Fruit fly (Drosophila melanogaster) whole organism, embryonic: ENCODE measurements around the gene foxo.

ENCODE experiments used
- Aef1 ChIP-seq: fragments of 200-800 bp; sonication (Bioruptor generic); IDR thresholded peaks from 3 replicates; pipeline ENCODE4 v1.3.6; 2022; ENCODE audit warnings: missing biosample characterization, missing genetic modification characterization
- Awh ChIP-seq: fragments of 200-800 bp; sonication (Bioruptor generic); IDR thresholded peaks from 2 replicates; pipeline ENCODE4, ENCODE4 v1.3.6; 2022; ENCODE audit warnings: missing biosample characterization, missing genetic modification characterization
- Bgb ChIP-seq: fragments of 200-800 bp; sonication (Bioruptor generic); IDR thresholded peaks from 2 replicates; pipeline ENCODE4 v1.3.6; 2022; ENCODE audit warnings: missing biosample characterization, missing genetic modification characterization; ENCODE audit not compliant: partially characterized antibody
- CG10462 ChIP-seq: fragments of 200-800 bp; sonication (Bioruptor generic); optimal IDR thresholded peaks from 2 replicates; lab custom pipeline; 2016; ENCODE audit warnings: missing biosample characterization, missing genetic modification characterization
- CG10654 ChIP-seq: fragments of 200-800 bp; sonication (Bioruptor generic); optimal IDR thresholded peaks from 2 replicates; lab custom pipeline; 2016; ENCODE audit warnings: missing biosample characterization, missing genetic modification characterization
- CG13624 ChIP-seq: fragments of 200-800 bp; sonication (Bioruptor generic); optimal IDR thresholded peaks from 2 replicates; lab custom pipeline; 2016; ENCODE audit warnings: missing biosample characterization, missing genetic modification characterization
- CG13775 ChIP-seq: fragments of 200-800 bp; sonication (Bioruptor generic); optimal IDR thresholded peaks from 3 replicates; lab custom pipeline; 2017; ENCODE audit warnings: missing biosample characterization, mild to moderate bottlenecking, missing genetic modification characterization
- CG14014 ChIP-seq: fragments of 200-800 bp; sonication (Bioruptor generic); IDR thresholded peaks from 2 replicates; pipeline ENCODE4 v1.3.6; 2022; ENCODE audit warnings: missing biosample characterization, missing genetic modification characterization
- CG14965 ChIP-seq: fragments of 200-800 bp; sonication (Bioruptor generic); optimal IDR thresholded peaks from 2 replicates; lab custom pipeline; 2016; ENCODE audit warnings: missing biosample characterization, missing genetic modification characterization, borderline replicate concordance
- CG15696 ChIP-seq: fragments of 200-800 bp; sonication (Bioruptor generic); optimal IDR thresholded peaks from 2 replicates; lab custom pipeline; 2019; ENCODE audit warnings: missing biosample characterization, mild to moderate bottlenecking, missing genetic modification characterization, moderate library complexity
- CG1602 ChIP-seq: fragments of 200-800 bp; sonication (Bioruptor generic); optimal IDR thresholded peaks from 3 replicates; lab custom pipeline; 2016; ENCODE audit warnings: missing biosample characterization, missing genetic modification characterization
- CG17912 ChIP-seq: fragments of 200-800 bp; sonication (Bioruptor generic); optimal IDR thresholded peaks from 2 replicates; lab custom pipeline; 2018; ENCODE audit warnings: missing biosample characterization, mild to moderate bottlenecking, missing genetic modification characterization
- CG2678 ChIP-seq: fragments of 200-800 bp; sonication (Bioruptor generic); optimal IDR thresholded peaks from 3 replicates; lab custom pipeline; 2019; ENCODE audit warnings: missing biosample characterization, mild to moderate bottlenecking, missing genetic modification characterization, moderate library complexity
- CG3065 ChIP-seq: fragments of 200-800 bp; sonication (Bioruptor generic); optimal IDR thresholded peaks from 2 replicates; lab custom pipeline; 2016; ENCODE audit warnings: missing biosample characterization, missing genetic modification characterization
- CG32532 ChIP-seq: fragments of 200-800 bp; sonication (Bioruptor generic); IDR thresholded peaks from 2 replicates; pipeline ENCODE4 v1.3.6; 2022; ENCODE audit warnings: missing biosample characterization, missing genetic modification characterization
- CG34224 ChIP-seq: fragments of 200-800 bp; sonication (Bioruptor generic); IDR thresholded peaks from 3 replicates; pipeline ENCODE4 v1.3.6; 2022; ENCODE audit warnings: missing biosample characterization, missing genetic modification characterization; ENCODE audit not compliant: partially characterized antibody
- CG34376 ChIP-seq: fragments of 200-800 bp; sonication (Bioruptor generic); optimal IDR thresholded peaks from 2 replicates; lab custom pipeline; 2018; ENCODE audit warnings: missing biosample characterization, mild to moderate bottlenecking, missing genetic modification characterization
- CG4404 ChIP-seq: fragments of 200-800 bp; sonication (Bioruptor generic); IDR thresholded peaks from 2 replicates; pipeline ENCODE4 v1.3.6; 2022; ENCODE audit warnings: missing biosample characterization, missing genetic modification characterization
- CG4820 ChIP-seq: fragments of 200-800 bp; sonication (Bioruptor generic); optimal IDR thresholded peaks from 3 replicates; lab custom pipeline; 2016; ENCODE audit warnings: missing biosample characterization, missing genetic modification characterization
- CG6272 ChIP-seq: fragments of 200-800 bp; sonication (Bioruptor generic); IDR thresholded peaks from 2 replicates; pipeline ENCODE4 v1.3.6; 2022; ENCODE audit warnings: missing biosample characterization, missing genetic modification characterization
- CG6791 ChIP-seq: fragments of 200-800 bp; sonication (Bioruptor generic); IDR thresholded peaks from 3 replicates; pipeline ENCODE4 v1.3.6; 2022; ENCODE audit warnings: missing biosample characterization, missing genetic modification characterization; ENCODE audit not compliant: partially characterized antibody
- CG8281 ChIP-seq: fragments of 200-800 bp; sonication (Bioruptor generic); optimal IDR thresholded peaks from 2 replicates; lab custom pipeline; 2018; ENCODE audit warnings: missing biosample characterization, mild to moderate bottlenecking, missing genetic modification characterization, moderate library complexity
- CoRest ChIP-seq: fragments of 200-800 bp; sonication (Bioruptor generic); optimal IDR thresholded peaks from 3 replicates; lab custom pipeline; 2018; ENCODE audit warnings: missing biosample characterization, mild to moderate bottlenecking, missing genetic modification characterization, moderate library complexity
- Deaf1 ChIP-seq: fragments of 200-800 bp; optimal IDR thresholded peaks from 3 replicates; lab custom pipeline; 2019; ENCODE audit warnings: missing biosample characterization, mild to moderate bottlenecking, missing genetic modification characterization, moderate library complexity
- E2f2 ChIP-seq: fragments of 200-800 bp; sonication (Bioruptor generic); IDR thresholded peaks from 2 replicates; pipeline ENCODE4 v1.3.6; 2022; ENCODE audit warnings: missing biosample characterization, missing genetic modification characterization
- Eip74EF ChIP-seq, 2 experiments: fragments of 200-800 bp in 1 of 2; fragments of >200 bp in 1 of 2; sonication (Bioruptor generic) in 1 of 2; optimal IDR thresholded peaks; 2 replicates each; lab custom pipeline; 2017 to 2019; ENCODE audit warnings: missing biosample characterization in 2 of 2, missing genetic modification characterization in 2 of 2, mild to moderate bottlenecking in 1 of 2, moderate library complexity in 1 of 2
- HmgZ ChIP-seq: fragments of 200-800 bp; sonication (Bioruptor generic); optimal IDR thresholded peaks from 2 replicates; lab custom pipeline; 2018; ENCODE audit warnings: missing biosample characterization, mild to moderate bottlenecking, missing genetic modification characterization
- Hmr ChIP-seq: fragments of 200-800 bp; sonication (Bioruptor generic); optimal IDR thresholded peaks from 3 replicates; lab custom pipeline; 2017; ENCODE audit warnings: mild to moderate bottlenecking, missing biosample characterization, missing genetic modification reagents, missing genetic modification characterization
- MESR4 ChIP-seq: fragments of 200-800 bp; sonication (Bioruptor generic); optimal IDR thresholded peaks from 2 replicates; lab custom pipeline; 2018; ENCODE audit warnings: missing biosample characterization, mild to moderate bottlenecking, missing genetic modification characterization, moderate library complexity
- Oli ChIP-seq: fragments of 200-800 bp; sonication (Bioruptor generic); optimal IDR thresholded peaks from 2 replicates; lab custom pipeline; 2018; ENCODE audit warnings: missing biosample characterization, mild to moderate bottlenecking, missing genetic modification characterization, moderate library complexity
- Usf ChIP-seq: fragments of 200-800 bp; sonication (Bioruptor generic); optimal IDR thresholded peaks from 2 replicates; lab custom pipeline; 2017; ENCODE audit warnings: missing genotype, missing biosample characterization, missing genetic modification characterization
- ab ChIP-seq: fragments of 200-800 bp; sonication (Bioruptor generic); optimal IDR thresholded peaks from 2 replicates; lab custom pipeline; 2016; ENCODE audit warnings: missing biosample characterization, missing genetic modification characterization
- bigmax ChIP-seq: fragments of 200-800 bp; sonication (Bioruptor generic); optimal IDR thresholded peaks from 2 replicates; lab custom pipeline; 2018; ENCODE audit warnings: missing biosample characterization, mild to moderate bottlenecking, missing genetic modification characterization
- crc ChIP-seq: fragments of 200-800 bp; sonication (Bioruptor generic); optimal IDR thresholded peaks from 2 replicates; lab custom pipeline; 2016; ENCODE audit warnings: missing biosample characterization, missing genetic modification characterization
- cwo ChIP-seq: fragments of 200-800 bp; sonication (Bioruptor generic); optimal IDR thresholded peaks from 3 replicates; lab custom pipeline; 2017; ENCODE audit warnings: missing biosample characterization, missing genetic modification characterization, mild to moderate bottlenecking, moderate library complexity, missing genetic modification reagents
- dm ChIP-seq: fragments of 200-800 bp; sonication (Bioruptor generic); optimal IDR thresholded peaks from 3 replicates; lab custom pipeline; 2016; ENCODE audit warnings: missing biosample characterization, missing genetic modification characterization
- dysf ChIP-seq: fragments of 200-800 bp; sonication (Bioruptor generic); IDR thresholded peaks from 3 replicates; pipeline ENCODE4 v1.3.6; 2022; ENCODE audit warnings: missing biosample characterization, missing genetic modification characterization
- her ChIP-seq: fragments of 200-800 bp; sonication (Bioruptor generic); optimal IDR thresholded peaks from 2 replicates; lab custom pipeline; 2016; ENCODE audit warnings: missing biosample characterization, missing genetic modification characterization
- mirr ChIP-seq: fragments of 200-800 bp; sonication (Bioruptor generic); optimal IDR thresholded peaks from 3 replicates; lab custom pipeline; 2018; ENCODE audit warnings: missing biosample characterization, mild to moderate bottlenecking, missing genetic modification characterization
- slbo ChIP-seq: fragments of 200-800 bp; sonication (Bioruptor generic); IDR thresholded peaks from 2 replicates; pipeline ENCODE4 v1.3.6; 2022; ENCODE audit warnings: missing biosample characterization, missing genetic modification characterization
- sr ChIP-seq: fragments of 200-800 bp; sonication (Bioruptor generic); IDR thresholded peaks from 3 replicates; pipeline ENCODE4 v1.3.6; 2022; ENCODE audit warnings: missing biosample characterization, missing genetic modification characterization
- sug ChIP-seq: fragments of 200-800 bp; optimal IDR thresholded peaks from 2 replicates; lab custom pipeline; 2019; ENCODE audit warnings: missing biosample characterization, mild to moderate bottlenecking, missing genetic modification characterization, moderate library complexity
- tna ChIP-seq: fragments of 200-800 bp; sonication (Bioruptor generic); IDR thresholded peaks from 2 replicates; pipeline ENCODE4 v1.3.6; 2022; ENCODE audit warnings: missing biosample characterization, missing genetic modification characterization; ENCODE audit not compliant: partially characterized antibody
- trh ChIP-seq: fragments of 200-800 bp; sonication (Bioruptor generic); optimal IDR thresholded peaks from 2 replicates; lab custom pipeline; 2016; ENCODE audit warnings: missing biosample characterization, missing genetic modification characterization
- wdn ChIP-seq: fragments of 200-800 bp; sonication (Bioruptor generic); IDR thresholded peaks from 2 replicates; pipeline ENCODE4 v1.3.6; 2022; ENCODE audit warnings: missing biosample characterization, missing genetic modification characterization

foxo gene

dm6 chr3R:14019407-14020050 lies 37.2 kb upstream of the foxo start (continued):
- TF ChIP-seq Awh (GFP tag; lab: Robert Waterston, UW) (0 out of 2 replicates have a peak, but pooled peaks have one; percentile 36), bigmax (GFP tag; lab: Kevin White, UChicago) (no peak), CG17912 (peak; percentile 39), CG14965 (GFP tag; lab: Kevin White, UChicago) (no peak), CG8281 (tag; lab: Kevin White, UChicago) (no peak), CG13775 (GFP tag; lab: Kevin White, UChicago) (no peak), sr (GFP tag; lab: Robert Waterston, UW) (peak; percentile 64; the same call in 2 of the 3 replicates), CG15696 (tag; lab: Kevin White, UChicago) (no peak), CoRest (no peak), CG34376 (GFP tag; lab: Kevin White, UChicago) (peak; percentile 65), CG10654 (GFP tag; lab: Kevin White, UChicago) (no peak), MESR4 (GFP tag; lab: Kevin White, UChicago) (no peak), Deaf1 (peak; percentile 49), Eip74EF (GFP tag; optimal IDR thresholded peaks at IDR 0.05; lab: Kevin White, UChicago) (no peak), CG3065 (GFP tag; lab: Kevin White, UChicago) (no peak), CG32532 (GFP tag; lab: Robert Waterston, UW) (no peak), CG4404 (GFP tag; lab: Robert Waterston, UW) (no peak), CG10462 (GFP tag; lab: Kevin White, UChicago) (no peak), dysf (GFP tag; lab: Robert Waterston, UW) (no peak), cwo (peak; percentile 31), CG4820 (peak; percentile 1), HmgZ (peak; percentile 53), Usf (GFP tag; lab: Kevin White, UChicago) (no peak), wdn (GFP tag; lab: Robert Waterston, UW) (no peak), her (GFP tag; lab: Kevin White, UChicago) (no peak), dm (GFP tag; lab: Kevin White, UChicago) (no peak), ab (GFP tag; lab: Kevin White, UChicago) (no peak), CG14014 (GFP tag; lab: Robert Waterston, UW) (no peak), E2f2 (peak; percentile 20; the same call in 1 of the 2 replicates), CG2678 (tag; lab: Kevin White, UChicago) (no peak), crc (GFP tag; lab: Kevin White, UChicago) (no peak), CG1602 (no peak), CG34224 (GFP tag; lab: Robert Waterston, UW) (0 out of 3 replicates have a peak, but pooled peaks have one; percentile 10), Oli (tag; lab: Kevin White, UChicago) (no peak), slbo (GFP tag; lab: Robert Waterston, UW) (no peak), trh (GFP tag; lab: Kevin White, UChicago) (no peak), CG13624 (GFP tag; lab: Kevin White, UChicago) (no peak), tna (0 out of 2 replicates have a peak, but pooled peaks have one; percentile 28), mirr (GFP tag; lab: Kevin White, UChicago) (peak; percentile 93), CG6272 (no peak), CG6791 (no peak), Aef1 (GFP tag; lab: Robert Waterston, UW) (0 out of 3 replicates have a peak, but pooled peaks have one; percentile 16), sug (peak; percentile 99), Hmr (peak; percentile 28), Bgb (GFP tag; lab: Robert Waterston, UW) (peak; percentile 7; the same call in 1 of the 2 replicates)
